Worm (Caenorhabditis elegans) whole organism, L4/young adult: ENCODE measurements around the gene rhgf-1.

Experiments
- W03F9.2 ChIP-seq: fragments of 150-350 bp; optimal IDR thresholded peaks from 2 replicates; lab custom pipeline; 2014; ENCODE audit warnings: missing biosample characterization, missing genetic modification characterization
- dao-5 ChIP-seq: sonication (generic microtip); optimal IDR thresholded peaks from 2 replicates; lab custom pipeline; 2016; ENCODE audit warnings: missing genotype, missing genetic modification characterization, moderate library complexity, missing compliant biosample characterization
- him-1 ChIP-seq: sonication (generic microtip); optimal IDR thresholded peaks from 2 replicates; lab custom pipeline; 2016; ENCODE audit warnings: missing genotype, missing genetic modification reagents, missing genetic modification characterization, missing compliant biosample characterization

ce11 chrX:10656604-10657003 is 55.1 kb downstream of the rhgf-1 start:
- TF ChIP-seq him-1 (no peak), dao-5 (tag; lab: Kevin White, UChicago) (no peak), W03F9.2 (no peak)
